Worm (Caenorhabditis elegans) whole organism, L4 larva: ENCODE measurements around the gene srsx-15.

Source experiments
- D1046.2 ChIP-seq: fragments of 200-800 bp; sonication (Bioruptor generic); IDR thresholded peaks from 2 replicates; pipeline ENCODE4 v1.3.6; 2022; ENCODE audit warnings: missing genetic modification characterization, missing compliant biosample characterization
- F10B5.3 ChIP-seq: sonication (generic microtip); optimal IDR thresholded peaks from 2 replicates; lab custom pipeline; 2016; ENCODE audit warnings: mild to moderate bottlenecking, missing genetic modification characterization, missing compliant biosample characterization
- F26F4.8 ChIP-seq: fragments of 200-800 bp; sonication (Bioruptor generic); conservative IDR thresholded peaks from 2 replicates; pipeline ENCODE4 v1.3.6; 2022; ENCODE audit warnings: missing genetic modification characterization, missing compliant biosample characterization
- R02D3.7 ChIP-seq: fragments of 150-350 bp; sonication (generic microtip); optimal IDR thresholded peaks from 3 replicates; lab custom pipeline; 2014; ENCODE audit warnings: missing biosample characterization, missing genetic modification characterization
- T20F7.1 ChIP-seq: fragments of 200-800 bp; sonication (Bioruptor generic); optimal IDR thresholded peaks from 2 replicates; lab custom pipeline; 2018; ENCODE audit warnings: mild to moderate bottlenecking, missing genetic modification characterization, missing compliant biosample characterization
- T26A8.4 ChIP-seq: fragments of 200-800 bp; sonication (Bioruptor generic); IDR thresholded peaks from 2 replicates; pipeline ENCODE4 v1.3.6; 2022; ENCODE audit warnings: missing genetic modification characterization, missing compliant biosample characterization
- ZK546.5 ChIP-seq, 2 experiments: sonication (generic microtip); optimal IDR thresholded peaks; 2 replicates each; lab custom pipeline; 2017; ENCODE audit warnings: missing biosample characterization in 2 of 2, missing genetic modification characterization in 2 of 2
- aha-1 ChIP-seq: fragments of 150-350 bp; peaks from one replicate; lab custom pipeline; 2014; ENCODE audit warnings: missing biosample characterization, missing genetic modification characterization
- ama-1 ChIP-seq: fragments of 150-350 bp; optimal IDR thresholded peaks from 2 replicates; lab custom pipeline; 2014; ENCODE audit warnings: inconsistent platforms, mixed read lengths
- attf-4 ChIP-seq: sonication (generic microtip); optimal IDR thresholded peaks from 3 replicates; lab custom pipeline; 2017; ENCODE audit warnings: missing biosample characterization, missing genetic modification characterization
- ceh-20 ChIP-seq: fragments of 200-800 bp; sonication (Bioruptor generic); IDR thresholded peaks from 2 replicates; pipeline ENCODE4 v1.3.6; 2022; ENCODE audit warnings: missing genetic modification reagents, missing genetic modification characterization, missing compliant biosample characterization
- ceh-28 ChIP-seq: fragments of 150-350 bp; optimal IDR thresholded peaks from 2 replicates; lab custom pipeline; 2014; ENCODE audit warnings: missing biosample characterization, missing genetic modification reagents, missing genetic modification characterization
- ceh-62 ChIP-seq: sonication (generic microtip); optimal IDR thresholded peaks from 2 replicates; lab custom pipeline; 2017; ENCODE audit warnings: missing biosample characterization, missing genetic modification characterization
- ceh-82 ChIP-seq: sonication (generic microtip); optimal IDR thresholded peaks from 2 replicates; lab custom pipeline; 2017; ENCODE audit warnings: missing biosample characterization, missing genetic modification characterization
- cey-2 ChIP-seq: sonication (generic microtip); optimal IDR thresholded peaks from 3 replicates; lab custom pipeline; 2017; ENCODE audit warnings: missing genetic modification characterization, mild to moderate bottlenecking, missing compliant biosample characterization, antibody characterized with exemption, borderline replicate concordance; ENCODE audit not compliant: insufficient read depth
- daf-16 ChIP-seq, 3 experiments: sonication (generic microtip); optimal IDR thresholded peaks; 2 replicates each; lab custom pipeline; 2016 to 2017; ENCODE audit warnings: missing genetic modification characterization in 3 of 3, missing genetic modification reagents in 3 of 3, mild to moderate bottlenecking in 2 of 3, missing compliant biosample characterization in 2 of 3, missing biosample characterization in 1 of 3, moderate library complexity in 1 of 3
- daf-19 ChIP-seq: fragments of 200-800 bp; sonication (Bioruptor generic); conservative IDR thresholded peaks from 2 replicates; pipeline ENCODE4 v1.3.6; 2022; ENCODE audit warnings: missing genetic modification characterization, missing compliant biosample characterization
- duxl-1 ChIP-seq: sonication (generic microtip); optimal IDR thresholded peaks from 2 replicates; lab custom pipeline; 2016; ENCODE audit warnings: mild to moderate bottlenecking, missing genetic modification characterization, moderate library complexity, missing compliant biosample characterization; ENCODE audit not compliant: poor library complexity
- dve-1 ChIP-seq: sonication (generic microtip); optimal IDR thresholded peaks from 2 replicates; lab custom pipeline; 2017; ENCODE audit warnings: antibody characterized with exemption, mild to moderate bottlenecking, missing genetic modification characterization, missing compliant biosample characterization; ENCODE audit not compliant: insufficient read depth
- fkh-10 ChIP-seq: fragments of 150-350 bp; optimal IDR thresholded peaks from 2 replicates; lab custom pipeline; 2014; ENCODE audit warnings: missing biosample characterization, missing genetic modification reagents, missing genetic modification characterization
- hif-1 ChIP-seq, 2 experiments: sonication (generic microtip); optimal IDR thresholded peaks; 2 replicates each; lab custom pipeline; 2016 to 2017; ENCODE audit warnings: missing compliant biosample characterization in 2 of 2, missing genetic modification characterization in 2 of 2, missing genetic modification reagents in 2 of 2, missing genotype in 2 of 2, mild to moderate bottlenecking in 1 of 2
- hlh-11 ChIP-seq: fragments of 200-800 bp; sonication (Bioruptor generic); optimal IDR thresholded peaks from 2 replicates; lab custom pipeline; 2018; ENCODE audit warnings: mild to moderate bottlenecking, missing genetic modification characterization, missing compliant biosample characterization
- hlh-30 ChIP-seq: sonication (generic microtip); optimal IDR thresholded peaks from 2 replicates; lab custom pipeline; 2017; ENCODE audit warnings: antibody characterized with exemption, mild to moderate bottlenecking, missing genetic modification characterization, missing compliant biosample characterization; ENCODE audit not compliant: insufficient read depth
- hmg-1.1 ChIP-seq: fragments of 200-800 bp; sonication (Bioruptor generic); IDR thresholded peaks from 2 replicates; pipeline ENCODE4 v1.3.6; 2022; ENCODE audit warnings: missing genetic modification reagents, missing genetic modification characterization, missing compliant biosample characterization
- lin-15B ChIP-seq: fragments of 150-350 bp; sonication (generic microtip); optimal IDR thresholded peaks from 3 replicates; lab custom pipeline; 2014; ENCODE audit warnings: missing biosample characterization, missing genetic modification characterization
- lsy-2 ChIP-seq, 2 experiments: fragments of 150-350 bp in 1 of 2; sonication (generic microtip) in 1 of 2; optimal IDR thresholded peaks; 2 replicates each; lab custom pipeline; 2014 to 2017; ENCODE audit warnings: missing biosample characterization in 2 of 2, missing genetic modification characterization in 2 of 2
- madf-5 ChIP-seq, 2 experiments: fragments of 200-800 bp; sonication (Bioruptor generic); IDR thresholded peaks; 2 replicates each; pipeline ENCODE4 v1.3.6; 2022; ENCODE audit warnings: missing compliant biosample characterization in 2 of 2, missing genetic modification characterization in 2 of 2
- mdl-1 ChIP-seq, 2 experiments: fragments of 150-350 bp in 1 of 2; sonication (generic microtip) in 1 of 2; optimal IDR thresholded peaks; 2 replicates each; lab custom pipeline; 2014 to 2017; ENCODE audit warnings: missing biosample characterization in 2 of 2, missing genetic modification characterization in 2 of 2
- mdt-29 ChIP-seq: fragments of 200-800 bp; sonication (Bioruptor generic); IDR thresholded peaks from 2 replicates; pipeline ENCODE4 v1.3.6; 2022; ENCODE audit warnings: missing genetic modification reagents, missing genetic modification characterization, missing compliant biosample characterization
- mes-2 ChIP-seq: sonication (generic microtip); optimal IDR thresholded peaks from 2 replicates; lab custom pipeline; 2016; ENCODE audit warnings: missing genotype, mild to moderate bottlenecking, missing genetic modification characterization, missing compliant biosample characterization; ENCODE audit not compliant: poor library complexity, severe bottlenecking
- mxl-2 ChIP-seq: fragments of 200-800 bp; sonication (Bioruptor generic); conservative IDR thresholded peaks from 2 replicates; pipeline ENCODE4 v1.3.6; 2022; ENCODE audit warnings: missing genetic modification reagents, missing genetic modification characterization, missing compliant biosample characterization
- mxl-3 ChIP-seq: fragments of 200-800 bp; sonication (Bioruptor generic); optimal IDR thresholded peaks from 2 replicates; lab custom pipeline; 2018; ENCODE audit warnings: mild to moderate bottlenecking, missing genetic modification characterization, missing compliant biosample characterization
- nhr-102 ChIP-seq: sonication (generic microtip); optimal IDR thresholded peaks from 2 replicates; lab custom pipeline; 2016; ENCODE audit warnings: mild to moderate bottlenecking, missing genetic modification characterization, moderate library complexity, missing compliant biosample characterization
- nhr-237 ChIP-seq: sonication (generic microtip); optimal IDR thresholded peaks from 2 replicates; lab custom pipeline; 2017; ENCODE audit warnings: missing biosample characterization, missing genetic modification characterization
- nhr-28 ChIP-seq: fragments of 150-350 bp; optimal IDR thresholded peaks from 2 replicates; lab custom pipeline; 2014; ENCODE audit warnings: missing biosample characterization, missing genetic modification characterization
- nhr-41 ChIP-seq: fragments of 200-800 bp; sonication (Bioruptor generic); IDR thresholded peaks from 2 replicates; pipeline ENCODE4 v1.3.6; 2022; ENCODE audit warnings: missing genetic modification reagents, missing genetic modification characterization, missing compliant biosample characterization
- nhr-48 ChIP-seq: sonication (generic microtip); optimal IDR thresholded peaks from 2 replicates; lab custom pipeline; 2016; ENCODE audit warnings: mild to moderate bottlenecking, missing genetic modification characterization, missing compliant biosample characterization
- nhr-6 ChIP-seq: fragments of 150-350 bp; optimal IDR thresholded peaks from 2 replicates; lab custom pipeline; 2014; ENCODE audit warnings: missing biosample characterization, missing genetic modification characterization
- nhr-76 ChIP-seq: fragments of 150-350 bp; optimal IDR thresholded peaks from 2 replicates; lab custom pipeline; 2014; ENCODE audit warnings: missing biosample characterization, missing genetic modification characterization
- pha-4 ChIP-seq, 2 experiments: fragments of 150-350 bp in 1 of 2; fragments of 200-800 bp in 1 of 2; sonication (Bioruptor generic) in 1 of 2; IDR thresholded peaks in 1 of 2; optimal IDR thresholded peaks in 1 of 2; 2 replicates each; pipeline versions ENCODE4 v1.3.6 to Lab custom; 2014 to 2022; ENCODE audit warnings: missing genetic modification characterization in 2 of 2, missing genetic modification reagents in 2 of 2, missing biosample characterization in 1 of 2, missing compliant biosample characterization in 1 of 2
- saeg-2 ChIP-seq: fragments of 200-800 bp; sonication (Bioruptor generic); IDR thresholded peaks from 2 replicates; pipeline ENCODE4 v1.3.6; 2022; ENCODE audit warnings: missing genetic modification reagents, missing genetic modification characterization, missing compliant biosample characterization
- sdz-12 ChIP-seq: fragments of 200-800 bp; sonication (Bioruptor generic); optimal IDR thresholded peaks from 2 replicates; lab custom pipeline; 2018; ENCODE audit warnings: mild to moderate bottlenecking, missing genetic modification characterization, missing compliant biosample characterization
- set-16 ChIP-seq: fragments of 200-800 bp; sonication (Bioruptor generic); IDR thresholded peaks from 2 replicates; pipeline ENCODE4 v1.3.6; 2022; ENCODE audit warnings: missing genetic modification reagents, missing genetic modification characterization, missing compliant biosample characterization
- spr-3 ChIP-seq: fragments of 200-800 bp; sonication (Bioruptor generic); optimal IDR thresholded peaks from 2 replicates; lab custom pipeline; 2018; ENCODE audit warnings: mild to moderate bottlenecking, missing genetic modification characterization, missing compliant biosample characterization
- vab-7 ChIP-seq: fragments of 200-800 bp; sonication (Bioruptor generic); IDR thresholded peaks from 2 replicates; pipeline ENCODE4 v1.3.6; 2022; ENCODE audit warnings: missing genetic modification reagents, missing genetic modification characterization, missing compliant biosample characterization
- zip-2 ChIP-seq: fragments of 150-350 bp; optimal IDR thresholded peaks from 2 replicates; lab custom pipeline; 2014; ENCODE audit warnings: missing biosample characterization, missing genetic modification characterization

srsx-15 gene

ce11 chrIV:5593804-5594214, 29.8 kb downstream of the srsx-15 start (continued):
- TF ChIP-seq T26A8.4 (peak; percentile 50; the same call in 1 of the 2 replicates), ama-1 (lab: Kevin White, UChicago) (peak; percentile 16)

DNA sequence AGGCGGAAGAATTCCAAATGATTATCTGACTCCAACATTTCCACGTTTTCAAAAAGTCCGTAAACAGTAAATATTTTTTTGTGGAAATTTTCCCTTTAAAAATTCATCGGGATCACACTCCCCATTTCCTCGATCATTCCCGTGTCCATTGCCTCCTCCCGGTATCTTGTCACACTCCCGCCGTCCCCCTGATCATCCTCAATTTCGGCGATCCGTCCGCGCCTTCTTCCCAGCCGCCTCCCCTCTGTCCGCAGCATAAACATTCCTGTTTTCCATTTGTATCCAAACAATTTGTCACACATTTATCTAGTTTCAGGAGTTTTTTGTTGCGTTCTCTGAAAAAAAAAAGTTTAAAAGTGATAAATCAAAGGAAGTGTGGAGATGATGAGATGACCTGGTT, 30.7 kb downstream of the srsx-15 start:
- peak; percentile 10 for TF ChIP-seq mxl-3 (GFP tag; lab: Kevin White, UChicago)
- TF ChIP-seq set-16 (GFP tag; lab: Robert Waterston, UW), result peak; percentile 50; the same call in 1 of the 2 replicates
- TF ChIP-seq F10B5.3, result no peak
- peak; percentile 62 for TF ChIP-seq hlh-30
- TF ChIP-seq cey-2 (tag; lab: Kevin White, UChicago), result no peak
- no peak for TF ChIP-seq T20F7.1
- TF ChIP-seq nhr-76 (tag; lab: Kevin White, UChicago), result no peak
- TF ChIP-seq aha-1 (tag; lab: Kevin White, UChicago), result peak; percentile 71
- TF ChIP-seq nhr-28 (tag; lab: Kevin White, UChicago), result peak; percentile 55
- peak in 1 of 2 experiments; percentile 39 for TF ChIP-seq daf-16 (GFP tag; optimal IDR thresholded peaks at IDR 0.05; lab: Kevin White, UChicago)
- TF ChIP-seq daf-16 (tag; optimal IDR thresholded peaks at IDR 0.05; lab: Kevin White, UChicago), result no peak
- peak; percentile 64 for TF ChIP-seq hlh-11 (tag; lab: Kevin White, UChicago)
- TF ChIP-seq daf-19 (GFP tag; lab: Robert Waterston, UW), result no peak

DNA sequence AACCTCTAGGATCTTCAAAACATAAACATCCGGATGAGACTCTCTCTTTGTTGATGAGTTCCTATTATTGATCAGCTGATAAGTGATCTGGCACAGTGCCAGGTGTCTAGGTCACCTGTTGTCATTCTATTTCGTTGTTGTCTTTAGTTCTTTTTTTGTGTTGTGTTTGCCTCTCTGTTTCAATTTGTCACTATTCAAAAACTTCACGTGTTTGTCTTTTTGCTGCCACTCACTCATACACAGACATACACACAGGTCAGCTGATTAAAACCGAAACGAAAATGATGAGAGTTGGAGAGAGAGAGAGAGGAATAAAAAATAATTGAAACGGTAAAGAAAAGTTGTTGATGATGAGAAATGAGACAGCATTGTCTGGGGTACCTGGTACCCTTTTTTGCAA, 32.5 kb downstream of the srsx-15 start:
- TF ChIP-seq lin-15B (tag; lab: Kevin White, UChicago) (no peak), nhr-237 (tag; lab: Kevin White, UChicago) (no peak), mes-2 (tag; lab: Kevin White, UChicago) (peak; percentile 48), T20F7.1 (peak; percentile 75), vab-7 (GFP tag; lab: Robert Waterston, UW) (no peak), ceh-82 (tag; lab: Kevin White, UChicago) (no peak), spr-3 (GFP tag; lab: Kevin White, UChicago) (no peak), attf-4 (tag; lab: Kevin White, UChicago) (no peak), mxl-2 (GFP tag; lab: Robert Waterston, UW) (peak; percentile 64; the same call in 1 of the 2 replicates), nhr-76 (tag; lab: Kevin White, UChicago) (peak; percentile 61), saeg-2 (GFP tag; lab: Robert Waterston, UW) (peak; percentile 69; the same call in 1 of the 2 replicates), sdz-12 (GFP tag; lab: Kevin White, UChicago) (no peak), dve-1 (peak; percentile 99), R02D3.7 (no peak), hmg-1.1 (peak; percentile 48; the same call in 1 of the 2 replicates), ceh-20 (GFP tag; lab: Robert Waterston, UW) (peak; percentile 69; the same call in 1 of the 2 replicates), ZK546.5 (tag; optimal IDR thresholded peaks at IDR 0.05; lab: Kevin White, UChicago) (no peak), daf-19 (GFP tag; lab: Robert Waterston, UW) (no peak), fkh-10 (GFP tag; lab: Kevin White, UChicago) (no peak), nhr-41 (GFP tag; lab: Robert Waterston, UW) (no peak), zip-2 (no peak), ceh-62 (tag; lab: Kevin White, UChicago) (no peak), nhr-102 (tag; lab: Kevin White, UChicago) (peak; percentile 77), ceh-28 (no peak), nhr-6 (tag; lab: Kevin White, UChicago) (peak; percentile 37), pha-4 (GFP tag; IDR thresholded peaks at IDR 0.05; lab: Robert Waterston, UW) (no peak; the same call in 1 of the 2 replicates), pha-4 (tag; optimal IDR thresholded peaks at IDR 0.05; lab: Kevin White, UChicago) (peak; percentile 76), madf-5 (GFP tag; IDR thresholded peaks at IDR 0.05; lab: Robert Waterston, UW) (no peak), hif-1 (tag; optimal IDR thresholded peaks at IDR 0.05; lab: Kevin White, UChicago) (peak; percentile 44 to 69), duxl-1 (no peak), mdl-1 (tag; optimal IDR thresholded peaks at IDR 0.05; lab: Kevin White, UChicago) (peak in 1 of 2 experiments; percentile 95), lsy-2 (tag; optimal IDR thresholded peaks at IDR 0.05; lab: Kevin White, UChicago) (peak in 1 of 2 experiments; percentile 84), F26F4.8 (GFP tag; lab: Robert Waterston, UW) (no peak), D1046.2 (no peak), mdt-29 (peak; percentile 89), nhr-48 (tag; lab: Kevin White, UChicago) (peak; percentile 89)
